Worm (Caenorhabditis elegans): ENCODE data around the gene gars-1.

DNA sequence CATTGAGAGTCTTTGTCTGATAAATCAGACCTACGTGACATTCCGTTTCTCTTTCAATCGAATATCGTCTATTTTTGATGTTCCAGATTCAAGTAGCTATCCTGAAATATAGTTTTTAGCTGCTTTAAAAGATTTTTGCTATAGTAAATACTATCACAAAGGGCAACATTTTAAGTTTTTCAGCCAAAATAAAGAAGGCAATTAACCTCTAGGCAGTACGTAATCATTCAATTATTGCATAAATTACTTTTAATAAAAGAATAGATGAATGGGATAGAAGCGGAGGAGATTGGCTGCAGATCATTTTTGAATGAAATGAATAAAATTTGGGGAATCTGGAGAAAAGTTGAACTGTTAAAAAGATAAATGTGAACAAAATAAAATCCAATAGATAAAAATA, 6.3 kb upstream of the gars-1 start, which contains the start of gene ulp-1:
- TF ChIP-seq Y75B8A.6 (GFP tag; IDR thresholded peaks at IDR 0.05) = no peak
- TF ChIP-seq aha-1 (tag) = no peak

All from whole organism, L4 larva.